Worm (Caenorhabditis elegans) whole organism, L3 larva: Measurements from ENCODE around the gene F54D5.2.

Source experiments
- ceh-82 ChIP-seq: fragments of 150-350 bp; optimal IDR thresholded peaks from 2 replicates; lab custom pipeline; 2014; ENCODE audit warnings: missing biosample characterization, missing genetic modification characterization
- elt-1 ChIP-seq: fragments of 150-350 bp; optimal IDR thresholded peaks from 2 replicates; lab custom pipeline; 2014; ENCODE audit warnings: missing biosample characterization, missing genetic modification characterization
- fkh-2 ChIP-seq: fragments of 150-350 bp; optimal IDR thresholded peaks from 2 replicates; lab custom pipeline; 2014; ENCODE audit warnings: missing biosample characterization, missing genetic modification reagents, missing genetic modification characterization
- hmg-11 ChIP-seq: sonication (generic microtip); optimal IDR thresholded peaks from 2 replicates; lab custom pipeline; 2016; ENCODE audit warnings: missing genetic modification characterization, missing compliant biosample characterization
- lin-39 ChIP-seq: fragments of 150-350 bp; optimal IDR thresholded peaks from 2 replicates; lab custom pipeline; 2018; ENCODE audit warnings: missing biosample characterization, missing genetic modification reagents, missing genetic modification characterization
- nfya-1 ChIP-seq: sonication (generic microtip); optimal IDR thresholded peaks from 2 replicates; lab custom pipeline; 2017; ENCODE audit warnings: missing genetic modification characterization, mild to moderate bottlenecking, missing compliant biosample characterization, antibody characterized with exemption, moderate library complexity; ENCODE audit not compliant: insufficient read depth
- nhr-12 ChIP-seq: fragments of 150-350 bp; optimal IDR thresholded peaks from 2 replicates; lab custom pipeline; 2014; ENCODE audit warnings: missing biosample characterization, missing genetic modification characterization
- nhr-25 ChIP-seq: sonication (generic microtip); optimal IDR thresholded peaks from 2 replicates; lab custom pipeline; 2017; ENCODE audit warnings: missing biosample characterization, missing genetic modification characterization
- nhr-76 ChIP-seq: fragments of 150-350 bp; sonication (generic microtip); optimal IDR thresholded peaks from 5 replicates; lab custom pipeline; 2014; ENCODE audit warnings: missing biosample characterization, missing genetic modification characterization
- pha-4 ChIP-seq: fragments of 150-350 bp; optimal IDR thresholded peaks from 2 replicates; lab custom pipeline; 2014; ENCODE audit warnings: missing biosample characterization, missing genetic modification reagents, missing genetic modification characterization
- pqm-1 ChIP-seq: fragments of 150-350 bp; optimal IDR thresholded peaks from 2 replicates; lab custom pipeline; 2017; ENCODE audit warnings: missing biosample characterization, missing genetic modification characterization, inconsistent platforms
- skn-1 ChIP-seq: fragments of 150-350 bp; optimal IDR thresholded peaks from 2 replicates; lab custom pipeline; 2014; ENCODE audit warnings: missing biosample characterization, missing genetic modification characterization
- snpc-4 ChIP-seq: fragments of 150-350 bp; optimal IDR thresholded peaks from 2 replicates; lab custom pipeline; 2014; ENCODE audit warnings: missing biosample characterization, missing genetic modification characterization

The F54D5.2 gene

ce11 chrII:11620630-11621246, 47.8 kb downstream of the F54D5.2 start:
- no peak for TF ChIP-seq pqm-1 (tag; lab: Kevin White, UChicago)
- peak; percentile 80 for TF ChIP-seq pha-4 (tag; lab: Kevin White, UChicago)
- TF ChIP-seq nhr-25 (tag; lab: Kevin White, UChicago), result peak; percentile 61

- TF ChIP-seq ceh-82 (tag; lab: Kevin White, UChicago) (peak; percentile 3), hmg-11 (tag; lab: Kevin White, UChicago) (peak; percentile 51), nfya-1 (tag; lab: Kevin White, UChicago) (peak; percentile 57), elt-1 (no peak), lin-39 (tag; lab: Kevin White, UChicago) (peak; percentile 48)
Observed at ce11 chrII:11621576-11621975, 48.6 kb downstream of the F54D5.2 start.

- TF ChIP-seq fkh-2 (no peak), nhr-76 (tag; lab: Kevin White, UChicago) (no peak), snpc-4 (tag; lab: Kevin White, UChicago) (no peak), pqm-1 (tag; lab: Kevin White, UChicago) (no peak), nhr-12 (tag; lab: Kevin White, UChicago) (no peak), nfya-1 (tag; lab: Kevin White, UChicago) (no peak), skn-1 (no peak)
- TF ChIP-seq, all 47 proteins: peak for 0
Observed at ce11 chrII:11622605-11623004, 49.6 kb downstream of the F54D5.2 start.
